Fruit fly (Drosophila melanogaster) whole organism, wandering third instar larva: ENCODE data around the gene Acbp2.

ENCODE experiments used
- Abd-B ChIP-seq: fragments of >200 bp; optimal IDR thresholded peaks from 2 replicates; lab custom pipeline; 2017; ENCODE audit warnings: missing biosample characterization, missing genetic modification characterization
- CG32264 ChIP-seq: fragments of 200-800 bp; sonication (Bioruptor generic); optimal IDR thresholded peaks from 2 replicates; lab custom pipeline; 2016; ENCODE audit warnings: missing biosample characterization, missing genetic modification characterization
- CG9705 ChIP-seq: fragments of 200-800 bp; sonication (Bioruptor generic); optimal IDR thresholded peaks from 2 replicates; lab custom pipeline; 2018; ENCODE audit warnings: missing biosample characterization, mild to moderate bottlenecking, missing genetic modification characterization
- CrebA ChIP-seq: fragments of 200-800 bp; sonication (Bioruptor generic); optimal IDR thresholded peaks from 2 replicates; lab custom pipeline; 2016; ENCODE audit warnings: missing biosample characterization, mild to moderate bottlenecking, missing genetic modification characterization, borderline replicate concordance
- Dfd ChIP-seq: fragments of >200 bp; optimal IDR thresholded peaks from 2 replicates; lab custom pipeline; 2017; ENCODE audit warnings: missing biosample characterization, missing genetic modification characterization
- Dif ChIP-seq: fragments of 200-275, 200-300 bp; sonication (Bioruptor generic); optimal IDR thresholded peaks from 2 replicates; lab custom pipeline; 2018; ENCODE audit warnings: missing biosample characterization, missing genetic modification characterization; ENCODE audit not compliant: partially characterized antibody
- GATAd ChIP-seq: sonication (Bioruptor generic); optimal IDR thresholded peaks from 2 replicates; lab custom pipeline; 2016; ENCODE audit warnings: missing biosample characterization, missing genetic modification characterization
- HLH106 ChIP-seq: fragments of 200-800 bp; optimal IDR thresholded peaks from 3 replicates; lab custom pipeline; 2019; ENCODE audit warnings: missing biosample characterization, mild to moderate bottlenecking, missing genetic modification characterization, moderate library complexity
- Hnf4 ChIP-seq: fragments of 200-800 bp; sonication (Bioruptor generic); optimal IDR thresholded peaks from 2 replicates; lab custom pipeline; 2016; ENCODE audit warnings: missing biosample characterization, mild to moderate bottlenecking, missing genetic modification characterization
- Hr78 ChIP-seq: fragments of >200 bp; optimal IDR thresholded peaks from 2 replicates; lab custom pipeline; 2017; ENCODE audit warnings: missing biosample characterization, missing genetic modification characterization
- Hr83 ChIP-seq: fragments of 200-300 bp; sonication (Bioruptor generic); optimal IDR thresholded peaks from 2 replicates; lab custom pipeline; 2016; ENCODE audit warnings: missing biosample characterization, mild to moderate bottlenecking, missing genetic modification characterization, moderate library complexity; ENCODE audit not compliant: poor library complexity, severe bottlenecking
- Mio ChIP-seq: sonication (Bioruptor generic); optimal IDR thresholded peaks from 2 replicates; lab custom pipeline; 2016; ENCODE audit warnings: missing biosample characterization, missing genetic modification characterization
- Myc ChIP-seq: fragments of >200 bp; optimal IDR thresholded peaks from 2 replicates; lab custom pipeline; 2017
- N ChIP-seq: fragments of >200 bp; optimal IDR thresholded peaks from 2 replicates; lab custom pipeline; 2018; ENCODE audit warnings: missing biosample characterization, missing external identifiers, missing genetic modification characterization
- OdsH ChIP-seq: fragments of 200-800 bp; sonication (Bioruptor generic); optimal IDR thresholded peaks from 2 replicates; lab custom pipeline; 2016; ENCODE audit warnings: missing biosample characterization, mild to moderate bottlenecking, missing genetic modification characterization
- Rel ChIP-seq, 2 experiments: fragments of 200-800 bp; sonication (Bioruptor generic) in 1 of 2; optimal IDR thresholded peaks; 2 replicates in 1 of 2; 3 replicates in 1 of 2; lab custom pipeline; 2016 to 2019; ENCODE audit warnings: mild to moderate bottlenecking in 2 of 2, missing biosample characterization in 2 of 2, missing genetic modification characterization in 2 of 2, moderate library complexity in 1 of 2
- Sp1 ChIP-seq: fragments of 200-800 bp; sonication (Bioruptor generic); optimal IDR thresholded peaks from 3 replicates; lab custom pipeline; 2019; ENCODE audit warnings: missing biosample characterization, mild to moderate bottlenecking, missing genetic modification characterization, moderate library complexity
- Vsx2 ChIP-seq: fragments of 200-300, 225-300 bp; sonication (Bioruptor generic); optimal IDR thresholded peaks from 2 replicates; lab custom pipeline; 2018; ENCODE audit warnings: missing biosample characterization, missing genetic modification characterization; ENCODE audit not compliant: partially characterized antibody
- br ChIP-seq: fragments of 200-800 bp; sonication (Bioruptor generic); optimal IDR thresholded peaks from 2 replicates; lab custom pipeline; 2016; ENCODE audit warnings: missing biosample characterization, missing genetic modification characterization
- brk ChIP-seq: fragments of 200-800 bp; sonication (Bioruptor generic); optimal IDR thresholded peaks from 2 replicates; lab custom pipeline; 2016; ENCODE audit warnings: missing biosample characterization, mild to moderate bottlenecking, missing genetic modification characterization
- dl ChIP-seq, 2 experiments: fragments of 175-275, 200-275 bp in 1 of 2; fragments of 200-275 bp in 1 of 2; sonication (Bioruptor generic); optimal IDR thresholded peaks; lab custom pipeline; 2018; ENCODE audit warnings: mild to moderate bottlenecking in 2 of 2, missing biosample characterization in 2 of 2, missing genetic modification characterization in 2 of 2, moderate library complexity in 2 of 2; ENCODE audit not compliant: partially characterized antibody in 2 of 2, insufficient read depth in 1 of 2
- dsf ChIP-seq: sonication (Bioruptor generic); optimal IDR thresholded peaks from 2 replicates; lab custom pipeline; 2016; ENCODE audit warnings: missing biosample characterization, missing genetic modification characterization, borderline replicate concordance
- ey ChIP-seq: fragments of 200-800 bp; sonication (Bioruptor generic); optimal IDR thresholded peaks from 2 replicates; lab custom pipeline; 2016; ENCODE audit warnings: missing biosample characterization, missing genetic modification characterization
- foxo ChIP-seq, 2 experiments: fragments of 200-800 bp; sonication (Bioruptor generic); optimal IDR thresholded peaks; 2 replicates in 1 of 2; 3 replicates in 1 of 2; lab custom pipeline; 2016 to 2017; ENCODE audit warnings: missing biosample characterization in 2 of 2, missing genetic modification characterization in 2 of 2
- fru ChIP-seq: fragments of 200-800 bp; sonication (Bioruptor generic); optimal IDR thresholded peaks from 3 replicates; lab custom pipeline; 2016; ENCODE audit warnings: missing biosample characterization, mild to moderate bottlenecking, missing genetic modification characterization
- h ChIP-seq: fragments of 200-800 bp; sonication (Bioruptor generic); optimal IDR thresholded peaks from 3 replicates; lab custom pipeline; 2016; ENCODE audit warnings: missing biosample characterization, mild to moderate bottlenecking, missing genetic modification characterization
- lola ChIP-seq: fragments of >200 bp; optimal IDR thresholded peaks from 2 replicates; lab custom pipeline; 2017; ENCODE audit warnings: missing biosample characterization, missing genetic modification characterization
- pan ChIP-seq: fragments of >200 bp; optimal IDR thresholded peaks from 2 replicates; lab custom pipeline; 2017
- psq ChIP-seq: fragments of 200-800 bp; sonication (Bioruptor generic); optimal IDR thresholded peaks from 3 replicates; lab custom pipeline; 2017; ENCODE audit warnings: missing biosample characterization, mild to moderate bottlenecking, missing genetic modification characterization, moderate library complexity
- sage ChIP-seq: fragments of 200-800 bp; sonication (Bioruptor generic); optimal IDR thresholded peaks from 2 replicates; lab custom pipeline; 2016; ENCODE audit warnings: missing biosample characterization, mild to moderate bottlenecking, missing genetic modification characterization
- sv ChIP-seq: fragments of 200-800 bp; sonication (Bioruptor generic); optimal IDR thresholded peaks from 3 replicates; lab custom pipeline; 2016; ENCODE audit warnings: missing biosample characterization, missing genetic modification characterization
- tai ChIP-seq: sonication (Bioruptor generic); optimal IDR thresholded peaks from 2 replicates; lab custom pipeline; 2016; ENCODE audit warnings: missing biosample characterization, missing genetic modification characterization
- usp ChIP-seq: fragments of >200 bp; optimal IDR thresholded peaks from 2 replicates; lab custom pipeline; 2017; ENCODE audit warnings: missing biosample characterization, missing genetic modification characterization
- woc ChIP-seq: sonication (Bioruptor generic); optimal IDR thresholded peaks from 2 replicates; lab custom pipeline; 2016; ENCODE audit warnings: missing biosample characterization, mild to moderate bottlenecking, missing genetic modification characterization

Acbp2 gene

dm6 chr3L:7086558-7087059, 45.1 kb upstream of the Acbp2 start, which contains the start of gene Cpr65Ea:
Cpr65Ea (minus strand) TSS chr3L:7086608.
- no peak for TF ChIP-seq Dfd (GFP tag; lab: Kevin White, UChicago)
- no peak for TF ChIP-seq OdsH
- no peak for TF ChIP-seq N (GFP tag; lab: Kevin White, UChicago)
- TF ChIP-seq Sp1 (GFP tag; lab: Kevin White, UChicago) = no peak
- no peak for TF ChIP-seq dl (GFP tag; optimal IDR thresholded peaks at IDR 0.05; lab: Kevin White, UChicago; ENCODE audit: insufficient read depth in 1 of 2, partially characterized antibody in 2 of 2)
- no peak for TF ChIP-seq psq (GFP tag; lab: Kevin White, UChicago)
- no peak for TF ChIP-seq Mio (GFP tag; lab: Kevin White, UChicago)
- no peak for TF ChIP-seq sv
- no peak for TF ChIP-seq Vsx2 (GFP tag; lab: Kevin White, UChicago)
- no peak for TF ChIP-seq usp (GFP tag; lab: Kevin White, UChicago)
- TF ChIP-seq lola (GFP tag; lab: Kevin White, UChicago) = no peak
- TF ChIP-seq Dif (GFP tag; lab: Kevin White, UChicago) = no peak
- TF ChIP-seq GATAd (GFP tag; lab: Kevin White, UChicago) = no peak
- no peak for TF ChIP-seq Hr78 (GFP tag; lab: Kevin White, UChicago)
- TF ChIP-seq Hnf4 (GFP tag; lab: Kevin White, UChicago) = no peak
- no peak for TF ChIP-seq tai (GFP tag; lab: Kevin White, UChicago)
- TF ChIP-seq CG9705 (GFP tag; lab: Kevin White, UChicago) = no peak
- TF ChIP-seq Myc (lab: Kevin White, UChicago) = no peak
- TF ChIP-seq Abd-B (GFP tag; lab: Kevin White, UChicago) = no peak

- TF ChIP-seq Hr78 (GFP tag; lab: Kevin White, UChicago) (no peak), dsf (GFP tag; lab: Kevin White, UChicago) (no peak), foxo (GFP tag; optimal IDR thresholded peaks at IDR 0.05; lab: Kevin White, UChicago) (no peak), CrebA (GFP tag; lab: Kevin White, UChicago) (no peak), Vsx2 (GFP tag; lab: Kevin White, UChicago) (no peak), ey (no peak), Abd-B (GFP tag; lab: Kevin White, UChicago) (no peak), GATAd (GFP tag; lab: Kevin White, UChicago) (no peak), Rel (GFP tag; optimal IDR thresholded peaks at IDR 0.05; lab: Kevin White, UChicago) (no peak), Rel (tag; optimal IDR thresholded peaks at IDR 0.05; lab: Kevin White, UChicago) (no peak), tai (GFP tag; lab: Kevin White, UChicago) (no peak), sage (GFP tag; lab: Kevin White, UChicago) (no peak), h (GFP tag; lab: Kevin White, UChicago) (no peak), fru (no peak), CG32264 (GFP tag; lab: Kevin White, UChicago) (no peak)
- TF ChIP-seq, all 38 proteins: peak for 0
These were observed 44.3 kb upstream of the Acbp2 start for dm6 chr3L:7087347-7087746.

- TF ChIP-seq Hr83 (GFP tag; lab: Kevin White, UChicago) = no peak
- TF ChIP-seq woc (GFP tag; lab: Kevin White, UChicago) = no peak
- no peak for TF ChIP-seq usp (GFP tag; lab: Kevin White, UChicago)
- TF ChIP-seq Dfd (GFP tag; lab: Kevin White, UChicago) = no peak
- no peak for TF ChIP-seq pan
- no peak for TF ChIP-seq HLH106 (tag; lab: Kevin White, UChicago)
- no peak for TF ChIP-seq sv
- no peak for TF ChIP-seq dsf (GFP tag; lab: Kevin White, UChicago)
- no peak for TF ChIP-seq CrebA (GFP tag; lab: Kevin White, UChicago)
- no peak for TF ChIP-seq br (GFP tag; lab: Kevin White, UChicago)
- no peak for TF ChIP-seq brk
- no peak for TF ChIP-seq tai (GFP tag; lab: Kevin White, UChicago)
- no peak for TF ChIP-seq Myc (lab: Kevin White, UChicago)
These were observed 43.0 kb upstream of the Acbp2 start, which contains the start of gene Cpr65Eb for dm6 chr3L:7088687-7089086. Cpr65Eb (minus strand) TSS chr3L:7088787.
